Fruit fly (Drosophila melanogaster) whole organism, embryonic: ENCODE results near the gene CG18581.

Source experiments
- Abd-B ChIP-seq: fragments of 200-800 bp; sonication (Bioruptor generic); optimal IDR thresholded peaks from 2 replicates; lab custom pipeline; 2018; ENCODE audit warnings: missing biosample characterization, mild to moderate bottlenecking, missing genetic modification characterization, moderate library complexity
- CG1024 ChIP-seq: fragments of 200-800 bp; sonication (Bioruptor generic); IDR thresholded peaks from 2 replicates; pipeline ENCODE4 v1.3.6; 2022; ENCODE audit warnings: missing biosample characterization, missing genetic modification characterization
- CG10267 ChIP-seq: fragments of 200-800 bp; sonication (Bioruptor generic); optimal IDR thresholded peaks from 2 replicates; lab custom pipeline; 2018; ENCODE audit warnings: missing biosample characterization, mild to moderate bottlenecking, missing genetic modification characterization, moderate library complexity
- CG1233 ChIP-seq: fragments of 200-800 bp; sonication (Bioruptor generic); optimal IDR thresholded peaks from 4 replicates; lab custom pipeline; 2018; ENCODE audit warnings: missing biosample characterization, mild to moderate bottlenecking, missing genetic modification characterization
- CG13624 ChIP-seq: fragments of 200-800 bp; sonication (Bioruptor generic); optimal IDR thresholded peaks from 2 replicates; lab custom pipeline; 2016; ENCODE audit warnings: missing biosample characterization, missing genetic modification characterization
- CG13775 ChIP-seq: fragments of 200-800 bp; sonication (Bioruptor generic); optimal IDR thresholded peaks from 3 replicates; lab custom pipeline; 2017; ENCODE audit warnings: missing biosample characterization, mild to moderate bottlenecking, missing genetic modification characterization
- CG14667 ChIP-seq: fragments of 200-800 bp; sonication (Bioruptor generic); IDR thresholded peaks from 2 replicates; pipeline ENCODE4 v1.3.6; 2022; ENCODE audit warnings: missing biosample characterization, missing genetic modification characterization
- CG1603 ChIP-seq: fragments of 200-800 bp; sonication (Bioruptor generic); optimal IDR thresholded peaks from 2 replicates; lab custom pipeline; 2019; ENCODE audit warnings: missing biosample characterization, mild to moderate bottlenecking, missing genetic modification characterization, moderate library complexity
- CG16863 ChIP-seq: fragments of 200-800 bp; sonication (Bioruptor generic); optimal IDR thresholded peaks from 3 replicates; lab custom pipeline; 2016; ENCODE audit warnings: missing biosample characterization, missing genetic modification characterization
- CG17912 ChIP-seq: fragments of 200-800 bp; sonication (Bioruptor generic); optimal IDR thresholded peaks from 2 replicates; lab custom pipeline; 2018; ENCODE audit warnings: missing biosample characterization, mild to moderate bottlenecking, missing genetic modification characterization
- CG18011 ChIP-seq: fragments of 200-800 bp; sonication (Bioruptor generic); optimal IDR thresholded peaks from 2 replicates; lab custom pipeline; 2017; ENCODE audit warnings: missing biosample characterization, missing genetic modification characterization, mild to moderate bottlenecking, moderate library complexity, missing genotype
- CG2116 ChIP-seq: fragments of 200-800 bp; sonication (Bioruptor generic); optimal IDR thresholded peaks from 3 replicates; lab custom pipeline; 2018; ENCODE audit warnings: missing biosample characterization, mild to moderate bottlenecking, missing genetic modification characterization
- CG6854 ChIP-seq: fragments of 200-800 bp; sonication (Bioruptor generic); optimal IDR thresholded peaks from 3 replicates; lab custom pipeline; 2017; ENCODE audit warnings: missing biosample characterization, mild to moderate bottlenecking, missing genetic modification characterization
- CG7745 ChIP-seq: fragments of 200-800 bp; sonication (Bioruptor generic); optimal IDR thresholded peaks from 2 replicates; lab custom pipeline; 2018; ENCODE audit warnings: missing biosample characterization, mild to moderate bottlenecking, missing genetic modification characterization, moderate library complexity
- CG9215 ChIP-seq: fragments of 200-800 bp; sonication (Bioruptor generic); IDR thresholded peaks from 2 replicates; pipeline ENCODE4 v1.3.6; 2022; ENCODE audit warnings: missing biosample characterization, missing genetic modification characterization
- D19B ChIP-seq: fragments of 200-800 bp; sonication (Bioruptor generic); optimal IDR thresholded peaks from 2 replicates; lab custom pipeline; 2017; ENCODE audit warnings: missing biosample characterization, mild to moderate bottlenecking, missing genetic modification characterization
- Doc2 ChIP-seq: fragments of 200-800 bp; sonication (Bioruptor generic); IDR thresholded peaks from 2 replicates; pipeline ENCODE4 v1.3.6; 2022; ENCODE audit warnings: missing biosample characterization, missing genetic modification characterization
- Doc3 ChIP-seq: fragments of 200-800 bp; sonication (Bioruptor generic); IDR thresholded peaks from 3 replicates; pipeline ENCODE4 v1.3.6; 2022; ENCODE audit warnings: missing biosample characterization, missing genetic modification characterization; ENCODE audit not compliant: partially characterized antibody
- E2f1 ChIP-seq: fragments of 200-800 bp; sonication (Bioruptor generic); IDR thresholded peaks from 2 replicates; pipeline ENCODE4 v1.3.6; 2022; ENCODE audit warnings: missing biosample characterization, missing genetic modification characterization
- Fer2 ChIP-seq: fragments of 200-800 bp; sonication (Bioruptor generic); optimal IDR thresholded peaks from 2 replicates; lab custom pipeline; 2018; ENCODE audit warnings: missing biosample characterization, mild to moderate bottlenecking, missing genetic modification characterization, moderate library complexity
- Fer3 ChIP-seq: fragments of 200-800 bp; sonication (Bioruptor generic); optimal IDR thresholded peaks from 2 replicates; lab custom pipeline; 2018; ENCODE audit warnings: missing biosample characterization, mild to moderate bottlenecking, missing genetic modification characterization, moderate library complexity
- Gug ChIP-seq: fragments of 200-800 bp; sonication (Bioruptor generic); IDR thresholded peaks from 4 replicates; pipeline ENCODE4 v1.3.6; 2022; ENCODE audit warnings: missing biosample characterization, missing genetic modification characterization
- HLH3B ChIP-seq: fragments of 200-800 bp; sonication (Bioruptor generic); IDR thresholded peaks from 2 replicates; pipeline ENCODE4 v1.3.6; 2022; ENCODE audit warnings: missing biosample characterization, missing genetic modification characterization
- Jarid2 ChIP-seq: fragments of 200-800 bp; sonication (Bioruptor generic); optimal IDR thresholded peaks from 3 replicates; lab custom pipeline; 2017; ENCODE audit warnings: mild to moderate bottlenecking, missing biosample characterization, missing genetic modification reagents, missing genetic modification characterization
- MBD-R2 ChIP-seq: fragments of 200-800 bp; sonication (Bioruptor generic); IDR thresholded peaks from 2 replicates; pipeline ENCODE4 v1.3.6; 2022; ENCODE audit warnings: missing biosample characterization, missing genetic modification characterization
- MTF-1 ChIP-seq: fragments of 200-800 bp; sonication (Bioruptor generic); optimal IDR thresholded peaks from 2 replicates; lab custom pipeline; 2018; ENCODE audit warnings: missing biosample characterization, mild to moderate bottlenecking, missing genetic modification characterization, borderline replicate concordance
- Mad ChIP-seq: fragments of 200-800 bp; sonication (Bioruptor generic); optimal IDR thresholded peaks from 2 replicates; lab custom pipeline; 2016; ENCODE audit warnings: missing biosample characterization, missing genetic modification characterization
- Meics ChIP-seq: fragments of 200-800 bp; sonication (Bioruptor generic); optimal IDR thresholded peaks from 2 replicates; lab custom pipeline; 2017; ENCODE audit warnings: missing biosample characterization, mild to moderate bottlenecking, missing genetic modification characterization
- Mes4 ChIP-seq: fragments of 200-800 bp; sonication (Bioruptor generic); optimal IDR thresholded peaks from 2 replicates; lab custom pipeline; 2016; ENCODE audit warnings: missing biosample characterization, missing genetic modification characterization
- NFAT ChIP-seq: fragments of 200-800 bp; sonication (Bioruptor generic); IDR thresholded peaks from 2 replicates; pipeline ENCODE4 v1.3.6; 2022; ENCODE audit warnings: missing biosample characterization, missing genetic modification characterization
- Oaz ChIP-seq: fragments of 200-800 bp; sonication (Bioruptor generic); IDR thresholded peaks from 2 replicates; pipeline ENCODE4 v1.3.6; 2022; ENCODE audit warnings: missing biosample characterization, missing genetic modification characterization
- Xrp1 ChIP-seq: fragments of 200-800 bp; sonication (Bioruptor generic); IDR thresholded peaks from 2 replicates; pipeline ENCODE4 v1.3.6; 2022; ENCODE audit warnings: missing biosample characterization, missing genetic modification characterization
- abd-A ChIP-seq: fragments of 200-800 bp; sonication (Bioruptor generic); optimal IDR thresholded peaks from 3 replicates; lab custom pipeline; 2019; ENCODE audit warnings: missing biosample characterization, mild to moderate bottlenecking, missing genetic modification characterization, moderate library complexity
- bab2 ChIP-seq: fragments of 200-800 bp; sonication (Bioruptor generic); optimal IDR thresholded peaks from 2 replicates; lab custom pipeline; 2016; ENCODE audit warnings: missing biosample characterization, missing genetic modification characterization
- caup ChIP-seq: fragments of 200-800 bp; sonication (Bioruptor generic); optimal IDR thresholded peaks from 3 replicates; lab custom pipeline; 2017; ENCODE audit warnings: missing biosample characterization, mild to moderate bottlenecking, missing genetic modification characterization, moderate library complexity; ENCODE audit not compliant: severe bottlenecking
- corto ChIP-seq: fragments of 200-800 bp; sonication (Bioruptor generic); optimal IDR thresholded peaks from 2 replicates; lab custom pipeline; 2016; ENCODE audit warnings: missing biosample characterization, mild to moderate bottlenecking, missing genetic modification characterization, moderate library complexity
- dmrt99B ChIP-seq: fragments of 200-800 bp; sonication (Bioruptor generic); optimal IDR thresholded peaks from 2 replicates; lab custom pipeline; 2018; ENCODE audit warnings: missing biosample characterization, mild to moderate bottlenecking, missing genetic modification characterization, moderate library complexity
- hkb ChIP-seq, 2 experiments: fragments of 200-800 bp in 1 of 2; fragments of >200 bp in 1 of 2; sonication (Bioruptor generic) in 1 of 2; IDR thresholded peaks in 1 of 2; optimal IDR thresholded peaks in 1 of 2; 2 replicates each; pipeline versions ENCODE4 v1.3.6 to Lab custom; 2017 to 2022; ENCODE audit warnings: missing biosample characterization in 1 of 2, missing genetic modification characterization in 1 of 2
- jumu ChIP-seq: fragments of 200-800 bp; sonication (Bioruptor generic); optimal IDR thresholded peaks from 3 replicates; lab custom pipeline; 2016; ENCODE audit warnings: missing biosample characterization, missing genetic modification characterization
- kay ChIP-seq: fragments of 200-800 bp; sonication (Bioruptor generic); optimal IDR thresholded peaks from 2 replicates; lab custom pipeline; 2016; ENCODE audit warnings: missing biosample characterization, missing genetic modification characterization
- mirr ChIP-seq: fragments of 200-800 bp; sonication (Bioruptor generic); optimal IDR thresholded peaks from 3 replicates; lab custom pipeline; 2018; ENCODE audit warnings: missing biosample characterization, mild to moderate bottlenecking, missing genetic modification characterization
- org-1 ChIP-seq: fragments of 200-800 bp; sonication (Bioruptor generic); optimal IDR thresholded peaks from 2 replicates; lab custom pipeline; 2017; ENCODE audit warnings: missing biosample characterization, missing genetic modification characterization
- pho ChIP-seq: fragments of 200-800 bp; sonication (Bioruptor generic); optimal IDR thresholded peaks from 2 replicates; lab custom pipeline; 2016; ENCODE audit warnings: missing biosample characterization, missing genetic modification characterization
- phol ChIP-seq: fragments of 200-800 bp; sonication (Bioruptor generic); optimal IDR thresholded peaks from 3 replicates; lab custom pipeline; 2018; ENCODE audit warnings: missing biosample characterization, mild to moderate bottlenecking, missing genetic modification characterization, moderate library complexity
- rib ChIP-seq: fragments of 200-800 bp; sonication (Bioruptor generic); IDR thresholded peaks from 2 replicates; pipeline ENCODE4 v1.3.6; 2022; ENCODE audit warnings: missing biosample characterization, missing genetic modification characterization
- slp2 ChIP-seq: fragments of 200-800 bp; sonication (Bioruptor generic); optimal IDR thresholded peaks from 2 replicates; lab custom pipeline; 2016; ENCODE audit warnings: missing biosample characterization, missing genetic modification characterization
- stwl ChIP-seq: fragments of 200-800 bp; sonication (Bioruptor generic); optimal IDR thresholded peaks from 3 replicates; lab custom pipeline; 2018; ENCODE audit warnings: missing biosample characterization, mild to moderate bottlenecking, missing genetic modification characterization, moderate library complexity
- trh ChIP-seq: fragments of 200-800 bp; sonication (Bioruptor generic); optimal IDR thresholded peaks from 2 replicates; lab custom pipeline; 2016; ENCODE audit warnings: missing biosample characterization, missing genetic modification characterization
- unc-4 ChIP-seq: fragments of 200-800 bp; sonication (Bioruptor generic); IDR thresholded peaks from 2 replicates; pipeline ENCODE4 v1.3.6; 2022; ENCODE audit warnings: missing biosample characterization, missing genetic modification characterization; ENCODE audit not compliant: partially characterized antibody

The CG18581 gene

dm6 chr3L:15094589-15095288 lies 44.7 kb upstream of the CG18581 start, which contains the start of the genes sstn, Plp and GlyRS (continued):
- TF ChIP-seq Mes4 (no peak), dmrt99B (tag; lab: Kevin White, UChicago) (peak; percentile 23), E2f1 (GFP tag; lab: Robert Waterston, UW) (no peak), phol (tag; lab: Kevin White, UChicago) (peak; percentile 61), jumu (GFP tag; lab: Kevin White, UChicago) (no peak), Mad (GFP tag; lab: Kevin White, UChicago) (no peak), Fer2 (tag; lab: Kevin White, UChicago) (no peak), CG18011 (no peak), kay (no peak), CG14667 (GFP tag; lab: Robert Waterston, UW) (no peak), abd-A (tag; lab: Kevin White, UChicago) (no peak), Jarid2 (GFP tag; lab: Kevin White, UChicago) (peak; percentile 61), MTF-1 (GFP tag; lab: Kevin White, UChicago) (no peak), caup (GFP tag; lab: Kevin White, UChicago) (no peak), D19B (GFP tag; lab: Kevin White, UChicago) (no peak), slp2 (no peak), Gug (no peak), Doc3 (GFP tag; lab: Robert Waterston, UW) (no peak), CG1024 (GFP tag; lab: Robert Waterston, UW) (no peak), pho (GFP tag; lab: Kevin White, UChicago) (no peak), trh (no peak), Doc2 (GFP tag; lab: Robert Waterston, UW) (no peak), CG13624 (no peak), Oaz (GFP tag; lab: Robert Waterston, UW) (no peak), MBD-R2 (GFP tag; lab: Robert Waterston, UW) (peak; percentile 47; the same call in 1 of the 2 replicates), CG1603 (no peak), Meics (GFP tag; lab: Kevin White, UChicago) (peak; percentile 46), CG7745 (no peak), mirr (GFP tag; lab: Kevin White, UChicago) (no peak), CG17912 (GFP tag; lab: Kevin White, UChicago) (no peak), Fer3 (tag; lab: Kevin White, UChicago) (peak; percentile 16), hkb (optimal IDR thresholded peaks at IDR 0.05; lab: Kevin White, UChicago) (no peak), hkb (GFP tag; IDR thresholded peaks at IDR 0.05; lab: Robert Waterston, UW) (no peak), CG9215 (GFP tag; lab: Robert Waterston, UW) (no peak), Xrp1 (GFP tag; lab: Robert Waterston, UW) (no peak), CG10267 (tag; lab: Kevin White, UChicago) (peak; percentile 99), bab2 (GFP tag; lab: Kevin White, UChicago) (no peak), CG2116 (GFP tag; lab: Kevin White, UChicago) (peak; percentile 58), NFAT (no peak), unc-4 (GFP tag; lab: Robert Waterston, UW) (peak; percentile 51), stwl (tag; lab: Kevin White, UChicago) (peak; percentile 56), corto (peak; percentile 18), rib (GFP tag; lab: Robert Waterston, UW) (no peak), CG1233 (GFP tag; lab: Kevin White, UChicago) (no peak), org-1 (GFP tag; lab: Kevin White, UChicago) (no peak), Abd-B (GFP tag; lab: Kevin White, UChicago) (no peak), HLH3B (GFP tag; lab: Robert Waterston, UW) (no peak), CG13775 (GFP tag; lab: Kevin White, UChicago) (peak; percentile 42), CG6854 (GFP tag; lab: Kevin White, UChicago) (no peak), CG16863 (no peak)
